Worm (Caenorhabditis elegans) whole organism, early embryonic: ENCODE results near the gene Y40C5A.4.
"Not testable (repeated sequence)": the region's sequence is repeated elsewhere in the genome, so short reads cannot be mapped to it uniquely, and the experiment has no call there.

Experiments
- B0310.2 ChIP-seq: sonication (generic microtip); optimal IDR thresholded peaks from 2 replicates; lab custom pipeline; 2016; ENCODE audit warnings: mild to moderate bottlenecking, missing genetic modification characterization, missing compliant biosample characterization
- F13C5.2 ChIP-seq: sonication (generic microtip); optimal IDR thresholded peaks from 2 replicates; lab custom pipeline; 2017; ENCODE audit warnings: mild to moderate bottlenecking, missing genetic modification characterization, inconsistent platforms, missing compliant biosample characterization
- aly-1 ChIP-seq: sonication (generic microtip); optimal IDR thresholded peaks from 2 replicates; lab custom pipeline; 2016; ENCODE audit warnings: missing genetic modification characterization, missing compliant biosample characterization
- ama-1 ChIP-seq: fragments of 150-350 bp; optimal IDR thresholded peaks from 2 replicates; lab custom pipeline; 2014
- ceh-13 ChIP-seq: fragments of 200-800 bp; sonication (Bioruptor generic); optimal IDR thresholded peaks from 2 replicates; lab custom pipeline; 2018; ENCODE audit warnings: mild to moderate bottlenecking, missing genetic modification characterization, missing compliant biosample characterization
- ceh-36 ChIP-seq: sonication (generic microtip); optimal IDR thresholded peaks from 2 replicates; lab custom pipeline; 2016; ENCODE audit warnings: missing genetic modification characterization, inconsistent platforms, missing compliant biosample characterization
- ets-7 ChIP-seq: sonication (generic microtip); optimal IDR thresholded peaks from 2 replicates; lab custom pipeline; 2016; ENCODE audit warnings: missing genotype, missing genetic modification characterization, missing compliant biosample characterization
- flt-1 ChIP-seq: fragments of 200-800 bp; sonication (Bioruptor generic); IDR thresholded peaks from 2 replicates; pipeline ENCODE4 v1.3.6; 2022; ENCODE audit warnings: missing genetic modification characterization, missing compliant biosample characterization
- hmbx-1 ChIP-seq: sonication (generic microtip); optimal IDR thresholded peaks from 2 replicates; lab custom pipeline; 2016; ENCODE audit warnings: mild to moderate bottlenecking, missing genetic modification characterization, missing compliant biosample characterization
- hmg-4 ChIP-seq: fragments of 200-800 bp; sonication (Bioruptor generic); optimal IDR thresholded peaks from 2 replicates; lab custom pipeline; 2018; ENCODE audit warnings: mild to moderate bottlenecking, missing genetic modification characterization, missing compliant biosample characterization
- hnd-1 ChIP-seq: sonication (generic microtip); optimal IDR thresholded peaks from 2 replicates; lab custom pipeline; 2016; ENCODE audit warnings: missing genetic modification characterization, missing compliant biosample characterization
- pes-1 ChIP-seq: fragments of 200-800 bp; sonication (Bioruptor generic); IDR thresholded peaks from 2 replicates; pipeline ENCODE4 v1.3.6; 2022; ENCODE audit warnings: missing genetic modification reagents, missing genetic modification characterization, missing compliant biosample characterization
- scrt-1 ChIP-seq: fragments of 200-800 bp; sonication (Bioruptor generic); IDR thresholded peaks from 2 replicates; pipeline ENCODE4 v1.3.6; 2022; ENCODE audit warnings: missing genetic modification characterization, missing compliant biosample characterization
- sea-1 ChIP-seq: fragments of 200-800 bp; sonication (Bioruptor generic); conservative IDR thresholded peaks from 2 replicates; pipeline ENCODE4 v1.3.6; 2022; ENCODE audit warnings: missing genetic modification characterization, missing compliant biosample characterization
- tbx-11 ChIP-seq: fragments of 200-800 bp; sonication (Bioruptor generic); IDR thresholded peaks from 2 replicates; pipeline ENCODE4 v1.3.6; 2022; ENCODE audit warnings: missing genetic modification characterization, missing compliant biosample characterization
- tbx-37 ChIP-seq: fragments of 200-800 bp; sonication (Bioruptor generic); conservative IDR thresholded peaks from 2 replicates; pipeline ENCODE4 v1.3.6; 2022; ENCODE audit warnings: missing genetic modification reagents, missing genetic modification characterization, missing compliant biosample characterization
- tra-4 ChIP-seq: sonication (generic microtip); optimal IDR thresholded peaks from 2 replicates; lab custom pipeline; 2017; ENCODE audit warnings: missing genetic modification characterization, missing compliant biosample characterization

Y40C5A.4 gene

DNA sequence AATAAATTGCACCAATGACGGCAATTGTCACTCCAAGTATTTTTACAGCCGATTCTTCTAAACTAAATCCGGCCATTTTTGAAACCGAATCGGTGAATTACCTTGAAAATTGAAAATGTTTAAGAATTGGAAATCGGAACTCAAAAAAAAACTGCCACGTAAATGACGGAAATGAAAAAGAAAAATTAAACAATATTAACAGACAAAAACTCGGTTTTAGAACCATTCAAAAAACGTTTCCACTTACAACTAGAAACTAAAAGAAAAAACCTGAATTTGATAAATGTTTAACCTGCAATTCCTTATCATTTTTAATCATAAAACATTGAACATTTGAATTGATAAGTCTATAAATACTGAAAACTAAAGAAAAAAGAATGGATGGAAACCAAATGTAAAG, at the start of gene Y40C5A.4:
Gene Y40C5A.4 (minus strand): TSS at position 101 of the 400 bp plus-strand sequence.
- TF ChIP-seq hnd-1 (tag; lab: Kevin White, UChicago); scrt-1 (GFP tag; lab: Robert Waterston, UW); ets-7: not testable (repeated sequence)

DNA sequence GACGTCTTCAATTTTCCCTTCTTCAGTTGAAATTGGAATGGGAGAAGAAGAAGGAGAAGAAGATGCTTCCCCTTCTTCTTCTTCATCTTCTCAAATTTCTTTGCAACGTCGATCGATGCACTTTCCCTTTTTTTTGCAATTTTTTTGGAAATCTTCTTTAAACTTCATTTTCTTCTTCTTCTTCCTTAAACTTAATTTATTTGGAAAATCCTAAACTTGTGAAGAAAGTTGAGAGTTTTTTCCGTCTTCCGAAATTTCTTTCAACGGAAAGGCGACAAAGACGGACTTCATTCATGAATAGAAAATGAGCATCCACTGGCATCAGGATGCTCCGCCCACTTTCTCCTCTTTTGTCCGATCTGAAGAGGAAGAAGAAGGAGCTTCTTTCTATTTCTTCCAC, 49.3 kb upstream of the Y40C5A.4 start:
- TF ChIP-seq tbx-11 (GFP tag; lab: Robert Waterston, UW) (no peak), F13C5.2 (no peak), pes-1 (no peak), sea-1 (GFP tag; lab: Robert Waterston, UW) (no peak), ama-1 (lab: Kevin White, UChicago) (no peak), ceh-36 (tag; lab: Kevin White, UChicago) (no peak), hmg-4 (GFP tag; lab: Kevin White, UChicago) (no peak), flt-1 (GFP tag; lab: Robert Waterston, UW) (no peak), B0310.2 (tag; lab: Kevin White, UChicago) (no peak), scrt-1 (GFP tag; lab: Robert Waterston, UW) (no peak), hmbx-1 (tag; lab: Kevin White, UChicago) (no peak), hnd-1 (tag; lab: Kevin White, UChicago) (no peak), ceh-13 (GFP tag; lab: Kevin White, UChicago) (no peak), ets-7 (no peak), aly-1 (tag; lab: Kevin White, UChicago) (no peak)

DNA sequence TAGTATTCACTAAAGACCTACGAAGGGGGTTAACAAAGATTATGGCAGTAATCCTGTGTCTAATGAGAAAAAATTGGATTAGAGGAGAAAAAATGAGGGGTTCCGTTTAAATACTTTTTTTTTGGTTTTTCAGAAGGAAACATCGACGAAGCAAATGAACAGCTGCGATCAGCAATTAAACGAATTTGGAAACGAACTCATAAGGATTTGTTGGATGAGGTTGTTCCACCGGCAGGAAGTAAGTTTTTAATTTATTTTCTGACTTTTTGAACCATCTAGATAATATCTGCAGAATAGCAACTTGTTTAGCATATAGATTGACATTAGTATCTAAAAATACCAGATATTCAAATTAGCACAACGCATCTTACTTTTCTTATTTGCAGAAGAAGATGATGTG, 48.7 kb upstream of the Y40C5A.4 start:
- no peak for TF ChIP-seq hnd-1 (tag; lab: Kevin White, UChicago)
- TF ChIP-seq F13C5.2 = no peak
- no peak for TF ChIP-seq ceh-13 (GFP tag; lab: Kevin White, UChicago)
- TF ChIP-seq hmbx-1 (tag; lab: Kevin White, UChicago) = no peak
- TF ChIP-seq hmg-4 (GFP tag; lab: Kevin White, UChicago) = no peak
- TF ChIP-seq ceh-36 (tag; lab: Kevin White, UChicago) = no peak
- TF ChIP-seq tra-4 (tag; lab: Kevin White, UChicago) = no peak
- no peak for TF ChIP-seq tbx-11 (GFP tag; lab: Robert Waterston, UW)
- no peak for TF ChIP-seq B0310.2 (tag; lab: Kevin White, UChicago)
- TF ChIP-seq sea-1 (GFP tag; lab: Robert Waterston, UW) = no peak
- no peak for TF ChIP-seq aly-1 (tag; lab: Kevin White, UChicago)
- TF ChIP-seq ets-7 = no peak

DNA sequence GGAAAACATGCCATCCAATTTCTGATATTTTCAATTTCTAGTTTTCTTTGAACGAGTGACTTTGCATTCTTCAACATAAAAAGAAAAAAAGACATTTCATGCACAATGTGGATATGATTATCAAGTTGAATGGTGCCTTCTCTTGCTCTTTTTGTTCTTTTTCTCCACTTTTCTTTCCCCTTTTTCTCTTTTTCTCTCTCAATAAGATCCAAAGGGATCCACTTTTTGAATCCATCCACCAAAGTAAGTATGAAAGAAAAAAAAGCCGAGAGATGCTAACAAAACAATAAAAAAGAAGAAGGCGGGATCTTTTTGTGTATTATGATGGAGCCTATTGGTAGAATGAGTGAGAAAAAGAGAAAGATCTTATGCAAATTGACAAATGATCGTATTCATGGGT, 42.4 kb upstream of the Y40C5A.4 start:
- TF ChIP-seq scrt-1 (GFP tag; lab: Robert Waterston, UW) = no peak
- TF ChIP-seq tra-4 (tag; lab: Kevin White, UChicago) = no peak
- no peak for TF ChIP-seq ets-7
- no peak for TF ChIP-seq sea-1 (GFP tag; lab: Robert Waterston, UW)
- no peak for TF ChIP-seq pes-1
- TF ChIP-seq tbx-37 = no peak

DNA sequence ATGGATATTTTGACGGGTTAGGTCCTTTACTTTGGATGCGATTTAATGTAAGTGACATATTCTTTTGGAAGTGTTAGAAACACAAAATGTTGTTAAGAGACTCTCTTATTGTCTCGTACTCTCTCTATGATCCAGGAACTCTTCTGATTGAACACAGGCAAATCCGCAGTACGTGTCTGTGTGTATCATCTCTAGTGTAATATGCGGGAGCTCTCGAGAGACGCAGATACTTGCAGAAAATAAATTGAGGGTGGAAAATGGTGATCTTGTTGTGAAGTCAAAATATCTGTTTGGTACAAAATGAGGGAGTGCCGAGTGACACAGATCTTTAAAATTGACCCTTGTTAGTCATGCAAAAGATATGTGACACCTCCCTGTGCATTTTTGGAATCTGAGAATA, 41.8 kb upstream of the Y40C5A.4 start:
- TF ChIP-seq scrt-1 (GFP tag; lab: Robert Waterston, UW) (no peak), hmbx-1 (tag; lab: Kevin White, UChicago) (no peak), ceh-36 (tag; lab: Kevin White, UChicago) (no peak), flt-1 (GFP tag; lab: Robert Waterston, UW) (no peak), B0310.2 (tag; lab: Kevin White, UChicago) (no peak), tbx-11 (GFP tag; lab: Robert Waterston, UW) (no peak)

DNA sequence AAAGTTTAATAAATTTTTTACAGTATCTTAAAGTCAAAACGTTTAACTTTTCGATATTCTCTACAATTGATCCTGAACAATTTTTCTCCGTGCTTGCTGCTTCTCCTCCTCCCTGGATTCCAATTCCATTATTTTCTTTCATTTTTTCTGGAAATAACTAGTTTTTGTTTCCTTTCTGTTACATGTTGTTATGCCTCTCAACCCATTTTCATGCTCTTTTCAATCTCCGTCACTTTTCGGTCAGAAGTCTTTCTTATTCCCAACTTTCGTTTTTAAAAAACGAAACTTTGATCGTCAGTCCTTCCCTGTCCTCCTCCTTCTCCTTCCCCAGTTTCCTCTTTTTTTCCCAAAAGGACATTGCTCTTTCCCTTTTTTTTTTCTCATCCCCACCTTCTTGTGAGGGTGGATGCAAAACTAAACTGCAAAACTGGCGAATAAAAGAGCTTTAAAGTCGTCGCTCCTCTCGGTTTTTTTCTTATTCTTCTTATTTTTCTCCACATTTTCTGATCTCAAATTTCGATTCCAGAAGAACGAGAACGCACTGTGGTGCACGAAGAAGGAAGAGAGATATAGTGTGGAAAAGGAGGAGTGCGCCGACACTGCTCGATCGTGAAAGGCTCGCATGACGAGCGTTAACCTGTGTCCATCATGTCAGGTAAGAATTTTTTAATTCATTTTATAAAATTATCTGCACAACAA, 40.2 kb upstream of the Y40C5A.4 start, which contains the start of the genes C48A7.16 and egl-19:
Gene C48A7.16 (plus strand): TSS at position 544 of the 699 bp plus-strand sequence.
Gene egl-19 (plus strand): TSS at position 649 of the 699 bp plus-strand sequence.
- TF ChIP-seq sea-1 (GFP tag; lab: Robert Waterston, UW) (no peak), hmg-4 (GFP tag; lab: Kevin White, UChicago) (no peak), hnd-1 (tag; lab: Kevin White, UChicago) (no peak), ceh-36 (tag; lab: Kevin White, UChicago) (no peak), pes-1 (no peak), B0310.2 (tag; lab: Kevin White, UChicago) (no peak), tbx-37 (no peak), ama-1 (lab: Kevin White, UChicago) (no peak), hmbx-1 (tag; lab: Kevin White, UChicago) (no peak), flt-1 (GFP tag; lab: Robert Waterston, UW) (no peak), tra-4 (tag; lab: Kevin White, UChicago) (no peak), aly-1 (tag; lab: Kevin White, UChicago) (no peak), tbx-11 (GFP tag; lab: Robert Waterston, UW) (no peak), scrt-1 (GFP tag; lab: Robert Waterston, UW) (no peak), ets-7 (no peak)

DNA sequence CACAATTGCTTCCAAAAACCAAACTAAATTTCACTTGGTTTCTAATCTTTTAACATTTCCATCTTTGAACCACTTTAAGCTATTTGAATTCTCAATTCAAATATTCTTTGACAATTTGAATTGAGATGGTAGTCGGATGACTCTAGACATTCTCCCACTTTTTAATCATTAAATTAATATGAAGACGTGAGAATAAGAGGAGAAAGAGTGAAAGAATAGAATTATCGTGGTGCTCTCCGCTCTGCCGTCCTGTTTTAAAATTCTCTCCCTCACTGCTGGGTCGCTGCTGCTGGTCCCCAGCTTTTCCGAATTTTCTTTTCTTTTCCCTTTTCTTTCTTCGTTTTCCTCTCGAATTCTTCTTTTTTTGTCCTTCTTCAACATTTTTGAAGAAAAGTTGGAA, 38.5 kb upstream of the Y40C5A.4 start:
- TF ChIP-seq pes-1 (no peak), hnd-1 (tag; lab: Kevin White, UChicago) (no peak), hmg-4 (GFP tag; lab: Kevin White, UChicago) (no peak), tbx-11 (GFP tag; lab: Robert Waterston, UW) (no peak), B0310.2 (tag; lab: Kevin White, UChicago) (no peak), ets-7 (no peak), F13C5.2 (no peak), aly-1 (tag; lab: Kevin White, UChicago) (no peak), sea-1 (GFP tag; lab: Robert Waterston, UW) (no peak), ama-1 (lab: Kevin White, UChicago) (no peak), ceh-13 (GFP tag; lab: Kevin White, UChicago) (no peak), tbx-37 (no peak), ceh-36 (tag; lab: Kevin White, UChicago) (no peak), hmbx-1 (tag; lab: Kevin White, UChicago) (no peak), flt-1 (GFP tag; lab: Robert Waterston, UW) (no peak), tra-4 (tag; lab: Kevin White, UChicago) (no peak), scrt-1 (GFP tag; lab: Robert Waterston, UW) (no peak)
